Fruit fly (Drosophila melanogaster) whole organism, embryonic: ENCODE measurements around the gene CG45049.

Experiments
- Asciz ChIP-seq: fragments of 200-800 bp; sonication (Bioruptor generic); optimal IDR thresholded peaks from 2 replicates; lab custom pipeline; 2017; ENCODE audit warnings: missing biosample characterization, mild to moderate bottlenecking, missing genetic modification characterization, missing genetic modification reagents
- Atf3 ChIP-seq: fragments of 200-800 bp; sonication (Bioruptor generic); optimal IDR thresholded peaks from 3 replicates; lab custom pipeline; 2016; ENCODE audit warnings: missing biosample characterization, missing genetic modification characterization
- Atf6 ChIP-seq: fragments of 200-800 bp; sonication (Bioruptor generic); IDR thresholded peaks from 2 replicates; pipeline ENCODE4 v1.3.6; 2022; ENCODE audit warnings: missing biosample characterization, missing genetic modification characterization
- Blimp-1 ChIP-seq: fragments of 200-800 bp; sonication (Bioruptor generic); optimal IDR thresholded peaks from 3 replicates; lab custom pipeline; 2018; ENCODE audit warnings: missing biosample characterization, missing genetic modification characterization, mild to moderate bottlenecking, moderate library complexity, missing genetic modification reagents
- CG1024 ChIP-seq: fragments of 200-800 bp; sonication (Bioruptor generic); IDR thresholded peaks from 2 replicates; pipeline ENCODE4 v1.3.6; 2022; ENCODE audit warnings: missing biosample characterization, missing genetic modification characterization
- CG11696 ChIP-seq: fragments of 200-800 bp; sonication (Bioruptor generic); IDR thresholded peaks from 2 replicates; pipeline ENCODE4 v1.3.6; 2022; ENCODE audit warnings: missing biosample characterization, missing genetic modification characterization
- CG11723 ChIP-seq: fragments of 200-800 bp; sonication (Bioruptor generic); optimal IDR thresholded peaks from 2 replicates; lab custom pipeline; 2017; ENCODE audit warnings: missing biosample characterization, mild to moderate bottlenecking, missing genetic modification characterization
- CG12299 ChIP-seq: fragments of 200-800 bp; sonication (Bioruptor generic); optimal IDR thresholded peaks from 2 replicates; lab custom pipeline; 2018; ENCODE audit warnings: missing biosample characterization, mild to moderate bottlenecking, missing genetic modification characterization
- CG15696 ChIP-seq: fragments of 200-800 bp; sonication (Bioruptor generic); optimal IDR thresholded peaks from 2 replicates; lab custom pipeline; 2019; ENCODE audit warnings: missing biosample characterization, mild to moderate bottlenecking, missing genetic modification characterization, moderate library complexity
- CG17186 ChIP-seq: fragments of 200-800 bp; sonication (Bioruptor generic); optimal IDR thresholded peaks from 3 replicates; lab custom pipeline; 2017; ENCODE audit warnings: missing biosample characterization, missing genetic modification reagents, missing genetic modification characterization
- CG17802 ChIP-seq: fragments of 200-800 bp; sonication (Bioruptor generic); optimal IDR thresholded peaks from 2 replicates; lab custom pipeline; 2018; ENCODE audit warnings: missing biosample characterization, mild to moderate bottlenecking, missing genetic modification characterization, moderate library complexity
- CG2199 ChIP-seq: fragments of 200-800 bp; sonication (Bioruptor generic); IDR thresholded peaks from 3 replicates; pipeline ENCODE4 v1.3.6; 2022; ENCODE audit warnings: missing biosample characterization, missing genetic modification characterization
- CG2875 ChIP-seq: fragments of 200-800 bp; sonication (Bioruptor generic); optimal IDR thresholded peaks from 2 replicates; lab custom pipeline; 2017; ENCODE audit warnings: missing biosample characterization, mild to moderate bottlenecking, missing genetic modification characterization, missing genetic modification reagents
- CG30020 ChIP-seq: fragments of 200-800 bp; optimal IDR thresholded peaks from 2 replicates; lab custom pipeline; 2019; ENCODE audit warnings: missing biosample characterization, mild to moderate bottlenecking, missing genetic modification characterization, moderate library complexity
- CG3065 ChIP-seq: fragments of 200-800 bp; sonication (Bioruptor generic); optimal IDR thresholded peaks from 2 replicates; lab custom pipeline; 2016; ENCODE audit warnings: missing biosample characterization, missing genetic modification characterization
- CG6791 ChIP-seq: fragments of 200-800 bp; sonication (Bioruptor generic); IDR thresholded peaks from 3 replicates; pipeline ENCODE4 v1.3.6; 2022; ENCODE audit warnings: missing biosample characterization, missing genetic modification characterization; ENCODE audit not compliant: partially characterized antibody
- Camta ChIP-seq: fragments of 200-800 bp; sonication (Bioruptor generic); optimal IDR thresholded peaks from 2 replicates; lab custom pipeline; 2016; ENCODE audit warnings: missing biosample characterization, missing genetic modification characterization
- D ChIP-seq, 2 experiments: fragments of 200-800 bp in 1 of 2; fragments of >200 bp in 1 of 2; sonication (Bioruptor generic) in 1 of 2; optimal IDR thresholded peaks; 2 replicates in 1 of 2; 3 replicates in 1 of 2; lab custom pipeline; 2017; ENCODE audit warnings: mild to moderate bottlenecking in 1 of 2, missing biosample characterization in 1 of 2, missing genetic modification characterization in 1 of 2, missing genetic modification reagents in 1 of 2
- Lpt ChIP-seq: fragments of >200 bp; optimal IDR thresholded peaks from 2 replicates; lab custom pipeline; 2018; ENCODE audit warnings: missing biosample characterization, missing genetic modification characterization
- MBD-R2 ChIP-seq: fragments of 200-800 bp; sonication (Bioruptor generic); IDR thresholded peaks from 2 replicates; pipeline ENCODE4 v1.3.6; 2022; ENCODE audit warnings: missing biosample characterization, missing genetic modification characterization
- Mad ChIP-seq: fragments of 200-800 bp; sonication (Bioruptor generic); optimal IDR thresholded peaks from 2 replicates; lab custom pipeline; 2016; ENCODE audit warnings: missing biosample characterization, missing genetic modification characterization
- NK7.1 ChIP-seq: fragments of 200-800 bp; sonication (Bioruptor generic); optimal IDR thresholded peaks from 3 replicates; lab custom pipeline; 2016; ENCODE audit warnings: missing biosample characterization, missing genetic modification characterization
- Nf-YB ChIP-seq: fragments of 200-800 bp; sonication (Bioruptor generic); optimal IDR thresholded peaks from 3 replicates; lab custom pipeline; 2019; ENCODE audit warnings: missing biosample characterization, mild to moderate bottlenecking, missing genetic modification characterization, moderate library complexity
- Ravus ChIP-seq: fragments of 200-800 bp; sonication (Bioruptor generic); IDR thresholded peaks from 2 replicates; pipeline ENCODE4 v1.3.6; 2022; ENCODE audit warnings: missing biosample characterization, missing genetic modification characterization
- Sox100B ChIP-seq: fragments of 200-800 bp; sonication (Bioruptor generic); optimal IDR thresholded peaks from 3 replicates; lab custom pipeline; 2018; ENCODE audit warnings: missing biosample characterization, mild to moderate bottlenecking, missing genetic modification characterization
- Sry-β ChIP-seq: fragments of 200-800 bp; sonication (Bioruptor generic); optimal IDR thresholded peaks from 2 replicates; lab custom pipeline; 2018; ENCODE audit warnings: missing biosample characterization, mild to moderate bottlenecking, missing genetic modification characterization, moderate library complexity
- TFAM ChIP-seq: fragments of 200-800 bp; sonication (Bioruptor generic); optimal IDR thresholded peaks from 2 replicates; lab custom pipeline; 2017; ENCODE audit warnings: missing biosample characterization, missing genetic modification characterization, inconsistent platforms
- Taf1 ChIP-seq: fragments of 200-800 bp; sonication (Bioruptor generic); IDR thresholded peaks from 2 replicates; pipeline ENCODE4 v1.3.6; 2022; ENCODE audit warnings: missing biosample characterization, missing genetic modification characterization
- ap ChIP-seq: fragments of 200-800 bp; sonication (Bioruptor generic); IDR thresholded peaks from 2 replicates; pipeline ENCODE4 v1.3.6; 2022; ENCODE audit warnings: missing biosample characterization, missing genetic modification characterization
- ara ChIP-seq: fragments of 200-800 bp; sonication (Bioruptor generic); IDR thresholded peaks from 2 replicates; pipeline ENCODE4 v1.3.6; 2022; ENCODE audit warnings: missing biosample characterization, missing genetic modification characterization
- bab2 ChIP-seq: fragments of 200-800 bp; sonication (Bioruptor generic); optimal IDR thresholded peaks from 2 replicates; lab custom pipeline; 2016; ENCODE audit warnings: missing biosample characterization, missing genetic modification characterization
- da ChIP-seq: fragments of 200-800 bp; sonication (Bioruptor generic); optimal IDR thresholded peaks from 2 replicates; lab custom pipeline; 2016; ENCODE audit warnings: missing biosample characterization, missing genetic modification characterization
- dpn ChIP-seq, 2 experiments: fragments of 200-800 bp; sonication (Bioruptor generic); optimal IDR thresholded peaks; 3 replicates each; lab custom pipeline; 2016; ENCODE audit warnings: missing biosample characterization in 2 of 2, missing genetic modification characterization in 2 of 2
- ems ChIP-seq: fragments of 200-800 bp; sonication (Bioruptor generic); optimal IDR thresholded peaks from 3 replicates; lab custom pipeline; 2016; ENCODE audit warnings: missing biosample characterization, missing genetic modification characterization
- h ChIP-seq: fragments of >200 bp; optimal IDR thresholded peaks from 2 replicates; lab custom pipeline; 2017
- ind ChIP-seq: fragments of 200-800 bp; sonication (Bioruptor generic); optimal IDR thresholded peaks from 3 replicates; lab custom pipeline; 2016; ENCODE audit warnings: missing biosample characterization, missing genetic modification characterization
- kah ChIP-seq: fragments of 200-800 bp; sonication (Bioruptor generic); optimal IDR thresholded peaks from 2 replicates; lab custom pipeline; 2018; ENCODE audit warnings: missing biosample characterization, mild to moderate bottlenecking, missing genetic modification characterization
- nau ChIP-seq: fragments of 200-800 bp; sonication (Bioruptor generic); optimal IDR thresholded peaks from 3 replicates; lab custom pipeline; 2017; ENCODE audit warnings: missing biosample characterization, mild to moderate bottlenecking, missing genetic modification characterization, missing genetic modification reagents
- nom ChIP-seq: fragments of 200-800 bp; sonication (Bioruptor generic); optimal IDR thresholded peaks from 2 replicates; lab custom pipeline; 2017; ENCODE audit warnings: missing biosample characterization, missing genetic modification characterization, mild to moderate bottlenecking, moderate library complexity, missing genetic modification reagents
- otp ChIP-seq: fragments of 200-800 bp; sonication (Bioruptor generic); IDR thresholded peaks from 3 replicates; pipeline ENCODE4, ENCODE4 v1.3.6; 2022; ENCODE audit warnings: missing biosample characterization, missing genetic modification characterization
- pan ChIP-seq, 4 experiments: fragments of >200 bp in 3 of 4; fragments of 200-800 bp in 1 of 4; sonication (Bioruptor generic) in 1 of 4; optimal IDR thresholded peaks in 3 of 4; IDR thresholded peaks in 1 of 4; 2 replicates each; pipeline versions ENCODE4 v1.3.6 to Lab custom; 2017 to 2022; ENCODE audit warnings: missing biosample characterization in 2 of 4, missing genetic modification characterization in 2 of 4, mixed read lengths in 1 of 4
- pb ChIP-seq: fragments of 200-800 bp; sonication (Bioruptor generic); optimal IDR thresholded peaks from 3 replicates; lab custom pipeline; 2016; ENCODE audit warnings: missing biosample characterization, missing genetic modification characterization
- pros ChIP-seq: fragments of 200-800 bp; sonication (Bioruptor generic); optimal IDR thresholded peaks from 3 replicates; lab custom pipeline; 2019; ENCODE audit warnings: missing biosample characterization, mild to moderate bottlenecking, missing genetic modification characterization, moderate library complexity
- pum ChIP-seq: fragments of 200-800 bp; sonication (Bioruptor generic); optimal IDR thresholded peaks from 2 replicates; lab custom pipeline; 2016; ENCODE audit warnings: missing biosample characterization, missing genetic modification characterization
- rib ChIP-seq: fragments of 200-800 bp; sonication (Bioruptor generic); IDR thresholded peaks from 2 replicates; pipeline ENCODE4 v1.3.6; 2022; ENCODE audit warnings: missing biosample characterization, missing genetic modification characterization
- sens-2 ChIP-seq: fragments of 200-800 bp; sonication (Bioruptor generic); IDR thresholded peaks from 2 replicates; pipeline ENCODE4 v1.3.6; 2022; ENCODE audit warnings: missing biosample characterization, missing genetic modification characterization
- seq ChIP-seq: fragments of 200-800 bp; sonication (Bioruptor generic); IDR thresholded peaks from 2 replicates; pipeline ENCODE4 v1.3.6; 2022; ENCODE audit warnings: missing biosample characterization, missing genetic modification characterization
- trem ChIP-seq: fragments of 200-800 bp; optimal IDR thresholded peaks from 3 replicates; lab custom pipeline; 2019; ENCODE audit warnings: missing biosample characterization, mild to moderate bottlenecking, missing genetic modification characterization, moderate library complexity
- trh ChIP-seq: fragments of 200-800 bp; sonication (Bioruptor generic); optimal IDR thresholded peaks from 2 replicates; lab custom pipeline; 2016; ENCODE audit warnings: missing biosample characterization, missing genetic modification characterization
- wdn ChIP-seq: fragments of 200-800 bp; sonication (Bioruptor generic); IDR thresholded peaks from 2 replicates; pipeline ENCODE4 v1.3.6; 2022; ENCODE audit warnings: missing biosample characterization, missing genetic modification characterization
- z ChIP-seq: fragments of 200-800 bp; sonication (Bioruptor generic); IDR thresholded peaks from 3 replicates; pipeline ENCODE4 v1.3.6; 2022; ENCODE audit warnings: missing biosample characterization, missing genetic modification characterization

The CG45049 gene

DNA sequence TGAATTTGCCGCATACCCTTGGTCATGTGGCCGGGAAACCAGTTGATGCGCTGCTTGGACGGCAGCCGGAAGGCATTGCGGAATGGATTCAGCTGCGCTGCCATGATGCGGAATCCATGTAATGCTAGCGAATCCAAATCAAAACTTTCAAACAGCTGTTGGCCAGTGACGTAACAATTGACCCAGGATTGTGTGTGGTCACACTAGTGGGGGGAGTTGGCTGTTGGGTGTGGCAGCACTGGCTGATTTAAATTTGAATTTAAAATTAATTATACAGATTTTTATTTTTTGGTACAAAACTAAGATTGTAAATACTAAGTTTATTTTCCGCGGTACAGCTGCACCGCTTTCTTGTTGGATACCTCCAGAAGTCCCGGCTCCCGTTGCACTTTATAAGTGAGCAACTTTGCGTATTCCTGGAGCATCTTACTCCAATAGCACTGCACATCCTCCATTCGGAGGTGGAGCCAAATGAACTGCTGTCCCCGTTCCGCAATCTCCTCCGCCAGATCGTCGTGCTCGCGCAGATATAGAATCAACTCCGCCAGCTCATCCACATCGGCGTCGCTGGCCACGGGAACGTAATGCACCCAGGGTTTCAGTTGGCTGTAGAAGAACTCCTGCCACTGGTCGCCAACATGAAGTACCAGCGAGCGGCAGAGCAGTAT lies 20.8 kb downstream of the CG45049 start, which contains the start of gene CG17141 (continued):
- TF ChIP-seq Ravus (GFP tag; lab: Robert Waterston, UW) (no peak), CG17802 (tag; lab: Kevin White, UChicago) (no peak), Blimp-1 (no peak), TFAM (GFP tag; lab: Kevin White, UChicago) (no peak), D (optimal IDR thresholded peaks at IDR 0.05; lab: Kevin White, UChicago) (no peak), D (GFP tag; optimal IDR thresholded peaks at IDR 0.05; lab: Kevin White, UChicago) (no peak), CG11696 (no peak), Sox100B (no peak), pros (GFP tag; lab: Kevin White, UChicago) (no peak), Taf1 (GFP tag; lab: Robert Waterston, UW) (no peak), Nf-YB (GFP tag; lab: Kevin White, UChicago) (no peak), ind (GFP tag; lab: Kevin White, UChicago) (no peak), pan (optimal IDR thresholded peaks at IDR 0.05; lab: Kevin White, UChicago) (no peak), pan (GFP tag; optimal IDR thresholded peaks at IDR 0.05 in 1 of 2, IDR thresholded peaks at IDR 0.05 in 1 of 2) (no peak), Atf6 (GFP tag; lab: Robert Waterston, UW) (no peak), Lpt (GFP tag; lab: Kevin White, UChicago) (no peak), CG15696 (tag; lab: Kevin White, UChicago) (no peak), otp (GFP tag; lab: Robert Waterston, UW) (no peak), da (no peak), nau (GFP tag; lab: Kevin White, UChicago) (no peak), pb (GFP tag; lab: Kevin White, UChicago) (no peak), Mad (GFP tag; lab: Kevin White, UChicago) (no peak), ems (no peak), CG17186 (GFP tag; lab: Kevin White, UChicago) (peak; percentile 50), pum (GFP tag; lab: Kevin White, UChicago) (no peak), nom (GFP tag; lab: Kevin White, UChicago) (no peak), z (GFP tag; lab: Robert Waterston, UW) (no peak), MBD-R2 (GFP tag; lab: Robert Waterston, UW) (peak; percentile 97), rib (GFP tag; lab: Robert Waterston, UW) (no peak), seq (GFP tag; lab: Robert Waterston, UW) (no peak), CG6791 (GFP tag; lab: Robert Waterston, UW) (no peak), trem (tag; lab: Kevin White, UChicago) (peak; percentile 36), CG2875 (GFP tag; lab: Kevin White, UChicago) (no peak), sens-2 (GFP tag; lab: Robert Waterston, UW) (no peak), Atf3 (GFP tag; lab: Kevin White, UChicago) (no peak), CG1024 (no peak), ap (GFP tag; lab: Robert Waterston, UW) (no peak), CG2199 (GFP tag; lab: Robert Waterston, UW) (no peak), Asciz (GFP tag; lab: Kevin White, UChicago) (no peak), CG12299 (tag; lab: Kevin White, UChicago) (no peak), CG30020 (tag; lab: Kevin White, UChicago) (no peak), kah (GFP tag; lab: Kevin White, UChicago) (peak; percentile 25), ara (GFP tag; lab: Robert Waterston, UW) (no peak), CG3065 (GFP tag; lab: Kevin White, UChicago) (no peak), NK7.1 (GFP tag; lab: Kevin White, UChicago) (no peak), Camta (GFP tag; lab: Kevin White, UChicago) (no peak), h (no peak), wdn (GFP tag; lab: Robert Waterston, UW) (no peak), trh (GFP tag; lab: Kevin White, UChicago) (no peak), CG11723 (no peak), bab2 (no peak), dpn (GFP tag; optimal IDR thresholded peaks at IDR 0.05; lab: Kevin White, UChicago) (no peak), Sry-β (GFP tag; lab: Kevin White, UChicago) (no peak)
